Worm (Caenorhabditis elegans) whole organism, L1 larva: ENCODE measurements around the gene nhr-122.
"Not testable (repeated sequence)": the region's sequence is repeated elsewhere in the genome, so short reads cannot be mapped to it uniquely, and the experiment has no call there.

Experiments used
- Y116A8C.19 ChIP-seq: sonication (generic microtip); optimal IDR thresholded peaks from 2 replicates; lab custom pipeline; 2016; ENCODE audit warnings: missing compliant biosample characterization, missing genetic modification characterization, borderline replicate concordance
- aha-1 ChIP-seq: fragments of 150-350 bp; optimal IDR thresholded peaks from 2 replicates; lab custom pipeline; 2014; ENCODE audit warnings: missing biosample characterization, missing genetic modification characterization
- alr-1 ChIP-seq: fragments of 200-800 bp; sonication (Bioruptor generic); optimal IDR thresholded peaks from 2 replicates; lab custom pipeline; 2018; ENCODE audit warnings: borderline replicate concordance, mild to moderate bottlenecking, missing genetic modification characterization, missing compliant biosample characterization
- aly-2 ChIP-seq: fragments of 150-350 bp; optimal IDR thresholded peaks from 2 replicates; lab custom pipeline; 2014; ENCODE audit warnings: missing biosample characterization, missing genetic modification characterization
- ama-1 ChIP-seq: fragments of 150-350 bp; optimal IDR thresholded peaks from 2 replicates; lab custom pipeline; 2014
- blmp-1 ChIP-seq: fragments of 150-350 bp; optimal IDR thresholded peaks from 2 replicates; lab custom pipeline; 2014; ENCODE audit warnings: missing biosample characterization, missing genetic modification characterization
- ceh-8 ChIP-seq: fragments of 200-800 bp; sonication (Bioruptor generic); optimal IDR thresholded peaks from 2 replicates; lab custom pipeline; 2018; ENCODE audit warnings: mild to moderate bottlenecking, missing genetic modification characterization, moderate library complexity, missing compliant biosample characterization
- ceh-82 ChIP-seq, 3 experiments: fragments of 150-350 bp in 1 of 3; sonication (generic microtip) in 2 of 3; optimal IDR thresholded peaks; 2 replicates each; lab custom pipeline; 2014 to 2017; ENCODE audit warnings: missing biosample characterization in 3 of 3, missing genetic modification characterization in 3 of 3
- ceh-88 ChIP-seq: fragments of 200-800 bp; sonication (Bioruptor generic); IDR thresholded peaks from 2 replicates; pipeline ENCODE4 v1.3.6; 2022; ENCODE audit warnings: missing genetic modification characterization, missing compliant biosample characterization
- ceh-90 ChIP-seq: sonication (generic microtip); optimal IDR thresholded peaks from 2 replicates; lab custom pipeline; 2016; ENCODE audit warnings: missing genetic modification characterization, missing compliant biosample characterization
- dpl-1 ChIP-seq, 3 experiments: fragments of 150-350 bp in 2 of 3; sonication (generic microtip) in 1 of 3; optimal IDR thresholded peaks; 2 replicates each; lab custom pipeline; 2014 to 2017; ENCODE audit warnings: missing biosample characterization in 3 of 3, missing genetic modification characterization in 3 of 3, missing genetic modification reagents in 3 of 3
- efl-3 ChIP-seq: fragments of 200-800 bp; sonication (Bioruptor generic); optimal IDR thresholded peaks from 2 replicates; lab custom pipeline; 2018; ENCODE audit warnings: mild to moderate bottlenecking, missing genetic modification characterization, missing compliant biosample characterization
- egl-13 ChIP-seq: sonication (generic microtip); optimal IDR thresholded peaks from 2 replicates; lab custom pipeline; 2016; ENCODE audit warnings: missing genotype, missing genetic modification reagents, missing genetic modification characterization, missing compliant biosample characterization
- egl-27 ChIP-seq, 2 experiments: fragments of 150-350 bp in 1 of 2; sonication (generic microtip); optimal IDR thresholded peaks; 3 replicates each; lab custom pipeline; 2017 to 2018; ENCODE audit warnings: missing biosample characterization in 2 of 2, missing genetic modification characterization in 2 of 2, missing genetic modification reagents in 2 of 2
- elt-2 ChIP-seq: sonication (generic microtip); optimal IDR thresholded peaks from 2 replicates; lab custom pipeline; 2016; ENCODE audit warnings: missing genetic modification characterization, mild to moderate bottlenecking, inconsistent platforms, missing compliant biosample characterization, missing genetic modification reagents
- elt-3 ChIP-seq, 6 experiments: fragments of 150-350 bp in 1 of 6; sonication (generic microtip); optimal IDR thresholded peaks; 2 replicates each; lab custom pipeline; 2017 to 2018; ENCODE audit warnings: missing biosample characterization in 6 of 6, missing genetic modification characterization in 6 of 6, inconsistent platforms in 1 of 6
- fkh-10 ChIP-seq: sonication (generic microtip); optimal IDR thresholded peaks from 2 replicates; lab custom pipeline; 2017; ENCODE audit warnings: missing biosample characterization, missing genetic modification reagents, missing genetic modification characterization
- fos-1 ChIP-seq: fragments of 150-350 bp; optimal IDR thresholded peaks from 2 replicates; lab custom pipeline; 2014; ENCODE audit warnings: missing biosample characterization, missing genetic modification characterization
- grh-1 ChIP-seq: fragments of 200-800 bp; sonication (Bioruptor generic); IDR thresholded peaks from 2 replicates; pipeline ENCODE4 v1.3.6; 2022; ENCODE audit warnings: missing genetic modification reagents, missing genetic modification characterization, missing compliant biosample characterization
- hlh-4 ChIP-seq: sonication (generic microtip); optimal IDR thresholded peaks from 2 replicates; lab custom pipeline; 2016; ENCODE audit warnings: mild to moderate bottlenecking, missing genetic modification characterization, missing compliant biosample characterization
- lin-13 ChIP-seq: fragments of 150-350 bp; optimal IDR thresholded peaks from 2 replicates; lab custom pipeline; 2014; ENCODE audit warnings: missing biosample characterization, missing genetic modification reagents, missing genetic modification characterization
- lin-14 ChIP-seq: fragments of 200-800 bp; sonication (Bioruptor generic); optimal IDR thresholded peaks from 2 replicates; lab custom pipeline; 2018; ENCODE audit warnings: mild to moderate bottlenecking, missing genetic modification characterization, moderate library complexity, missing compliant biosample characterization
- mdl-1 ChIP-seq, 2 experiments: fragments of 150-350 bp; optimal IDR thresholded peaks; 2 replicates each; lab custom pipeline; 2014 to 2017; ENCODE audit warnings: missing biosample characterization in 2 of 2, missing genetic modification characterization in 2 of 2, inconsistent platforms in 1 of 2
- mef-2 ChIP-seq: fragments of 150-350 bp; optimal IDR thresholded peaks from 2 replicates; lab custom pipeline; 2014; ENCODE audit warnings: missing biosample characterization, missing genetic modification characterization
- mep-1 ChIP-seq: fragments of 150-350 bp; optimal IDR thresholded peaks from 2 replicates; lab custom pipeline; 2014; ENCODE audit warnings: missing biosample characterization, missing genetic modification characterization
- nhr-11 ChIP-seq: fragments of 150-350 bp; optimal IDR thresholded peaks from 2 replicates; lab custom pipeline; 2014; ENCODE audit warnings: missing biosample characterization, missing genetic modification characterization
- nhr-12 ChIP-seq: sonication (generic microtip); optimal IDR thresholded peaks from 2 replicates; lab custom pipeline; 2017; ENCODE audit warnings: missing biosample characterization, missing genetic modification characterization
- nhr-19 ChIP-seq: fragments of 200-800 bp; sonication (Bioruptor generic); conservative IDR thresholded peaks from 2 replicates; pipeline ENCODE4 v1.3.6; 2022; ENCODE audit warnings: missing genetic modification characterization, missing compliant biosample characterization
- nhr-237 ChIP-seq: fragments of 150-350 bp; optimal IDR thresholded peaks from 2 replicates; lab custom pipeline; 2014; ENCODE audit warnings: missing biosample characterization, missing genetic modification characterization
- nhr-47 ChIP-seq: sonication (generic microtip); optimal IDR thresholded peaks from 2 replicates; lab custom pipeline; 2016; ENCODE audit warnings: mild to moderate bottlenecking, missing genetic modification characterization, moderate library complexity, missing compliant biosample characterization
- nhr-77 ChIP-seq: fragments of 150-350 bp; optimal IDR thresholded peaks from 2 replicates; lab custom pipeline; 2014; ENCODE audit warnings: missing biosample characterization, missing genetic modification characterization
- nhr-84 ChIP-seq: sonication (generic microtip); optimal IDR thresholded peaks from 2 replicates; lab custom pipeline; 2017; ENCODE audit warnings: missing biosample characterization, missing genetic modification characterization
- nhr-85 ChIP-seq: sonication (generic microtip); peaks from one replicate; lab custom pipeline; 2016; ENCODE audit warnings: missing genetic modification characterization, inconsistent platforms, missing compliant biosample characterization
- nhr-90 ChIP-seq: sonication (generic microtip); optimal IDR thresholded peaks from 2 replicates; lab custom pipeline; 2016; ENCODE audit warnings: mild to moderate bottlenecking, missing genetic modification characterization, missing compliant biosample characterization; ENCODE audit not compliant: poor library complexity
- pag-3 ChIP-seq: sonication (generic microtip); optimal IDR thresholded peaks from 2 replicates; lab custom pipeline; 2017; ENCODE audit warnings: missing genetic modification characterization, mild to moderate bottlenecking, missing compliant biosample characterization, antibody characterized with exemption, borderline replicate concordance; ENCODE audit not compliant: insufficient read depth
- rnt-1 ChIP-seq: sonication (generic microtip); optimal IDR thresholded peaks from 2 replicates; lab custom pipeline; 2016; ENCODE audit warnings: mild to moderate bottlenecking, missing genetic modification characterization, moderate library complexity, missing compliant biosample characterization
- snpc-4 ChIP-seq: fragments of 150-350 bp; optimal IDR thresholded peaks from 2 replicates; lab custom pipeline; 2014; ENCODE audit warnings: missing biosample characterization, missing genetic modification characterization
- swsn-7 ChIP-seq: sonication (generic microtip); optimal IDR thresholded peaks from 2 replicates; lab custom pipeline; 2016; ENCODE audit warnings: missing genetic modification characterization, missing compliant biosample characterization
- tbx-2 ChIP-seq: sonication (generic microtip); optimal IDR thresholded peaks from 2 replicates; lab custom pipeline; 2016; ENCODE audit warnings: missing genetic modification characterization, missing compliant biosample characterization
- unc-130 ChIP-seq: fragments of 150-350 bp; optimal IDR thresholded peaks from 2 replicates; lab custom pipeline; 2017; ENCODE audit warnings: missing biosample characterization, missing genetic modification characterization, inconsistent platforms
- unc-30 ChIP-seq: sonication (generic microtip); optimal IDR thresholded peaks from 2 replicates; lab custom pipeline; 2017; ENCODE audit warnings: missing biosample characterization, missing genetic modification characterization
- unc-98 ChIP-seq: fragments of 200-800 bp; sonication (Bioruptor generic); IDR thresholded peaks from 2 replicates; pipeline ENCODE4 v1.3.6; 2022; ENCODE audit warnings: missing genetic modification characterization, missing compliant biosample characterization
- vab-15 ChIP-seq: sonication (generic microtip); optimal IDR thresholded peaks from 2 replicates; lab custom pipeline; 2017; ENCODE audit warnings: missing genotype, mild to moderate bottlenecking, missing genetic modification characterization, missing compliant biosample characterization
- xbp-1 ChIP-seq: sonication (generic microtip); optimal IDR thresholded peaks from 2 replicates; lab custom pipeline; 2016; ENCODE audit warnings: missing genetic modification characterization, missing compliant biosample characterization
- zag-1 ChIP-seq: fragments of 150-350 bp; optimal IDR thresholded peaks from 2 replicates; lab custom pipeline; 2014; ENCODE audit warnings: missing biosample characterization, missing genetic modification characterization
- ztf-4 ChIP-seq: fragments of 150-350 bp; optimal IDR thresholded peaks from 2 replicates; lab custom pipeline; 2014; ENCODE audit warnings: missing biosample characterization, missing genetic modification characterization

Gene nhr-122

ce11 chrIV:1637333-1637732 lies 23.6 kb downstream of the nhr-122 start:
- TF ChIP-seq nhr-85 (tag; lab: Kevin White, UChicago): peak; percentile 38
- TF ChIP-seq vab-15 (tag; lab: Kevin White, UChicago): no peak
- TF ChIP-seq, all 84 proteins: peak for 1

- not testable (repeated sequence) for TF ChIP-seq ama-1 (lab: Kevin White, UChicago); blmp-1; hlh-4 (tag; lab: Kevin White, UChicago)
Measured at ce11 chrIV:1645198-1645597, 31.5 kb downstream of the nhr-122 start, which contains the start of gene nhr-274. nhr-274 (minus strand) TSS chrIV:1645298.

DNA sequence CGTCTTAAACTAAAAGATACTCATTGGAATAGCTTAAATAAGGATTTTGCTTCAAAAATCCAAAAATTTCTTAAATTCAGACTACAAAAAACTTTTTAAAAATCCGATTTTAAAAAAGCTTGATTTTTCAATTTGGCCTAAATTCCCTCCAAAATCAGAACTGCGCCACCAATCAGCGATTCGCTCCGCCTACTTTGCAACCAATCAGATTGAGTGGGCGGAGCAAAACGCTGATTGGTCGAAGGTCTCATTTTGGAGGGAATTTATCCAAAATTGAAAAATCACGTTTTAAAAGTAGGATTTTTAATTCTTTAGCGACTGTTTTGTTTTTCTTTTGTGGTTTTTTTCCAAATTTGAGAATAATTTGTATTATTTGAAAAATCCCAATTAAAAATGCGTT lies 35.7 kb downstream of the nhr-122 start:
- TF ChIP-seq mdl-1 (tag; optimal IDR thresholded peaks at IDR 0.05; lab: Kevin White, UChicago) (no peak), ceh-88 (GFP tag; lab: Robert Waterston, UW) (no peak), nhr-47 (tag; lab: Kevin White, UChicago) (no peak), swsn-7 (no peak), Y116A8C.19 (tag; lab: Kevin White, UChicago) (no peak), fos-1 (tag; lab: Kevin White, UChicago) (no peak), unc-30 (tag; lab: Kevin White, UChicago) (no peak), mef-2 (tag; lab: Kevin White, UChicago) (no peak), nhr-84 (no peak), fkh-10 (GFP tag; lab: Kevin White, UChicago) (no peak), nhr-12 (tag; lab: Kevin White, UChicago) (no peak), ama-1 (lab: Kevin White, UChicago) (no peak), grh-1 (GFP tag; lab: Robert Waterston, UW) (no peak), pag-3 (tag; lab: Kevin White, UChicago) (no peak), egl-13 (no peak)

DNA sequence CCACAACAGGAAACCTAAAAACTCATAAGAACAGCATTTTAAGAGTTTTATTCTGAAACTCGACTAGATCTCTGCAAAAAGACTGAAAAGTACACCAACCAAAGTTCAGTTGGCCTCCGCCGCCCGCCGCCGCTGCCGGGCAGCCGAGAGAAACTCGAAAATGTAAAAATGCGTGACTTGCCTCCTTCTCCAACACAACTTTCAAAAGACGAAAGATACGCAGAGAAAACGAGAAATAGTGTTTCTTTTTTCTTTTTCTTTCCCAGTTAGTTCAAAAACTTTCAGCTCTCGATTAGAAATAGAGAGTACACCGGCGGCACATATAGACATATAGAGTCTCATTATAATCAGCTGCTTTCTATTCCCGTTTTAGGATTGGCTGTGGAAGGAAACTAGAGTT lies 36.1 kb downstream of the nhr-122 start:
- no peak for TF ChIP-seq unc-98 (GFP tag; lab: Robert Waterston, UW)
- no peak for TF ChIP-seq egl-27 (tag; optimal IDR thresholded peaks at IDR 0.05; lab: Kevin White, UChicago)
- no peak for TF ChIP-seq alr-1
- TF ChIP-seq unc-130 (tag; lab: Kevin White, UChicago): no peak
- TF ChIP-seq ceh-8 (GFP tag; lab: Kevin White, UChicago): no peak
- no peak for TF ChIP-seq nhr-237
- TF ChIP-seq ceh-90 (tag; lab: Kevin White, UChicago): no peak
- TF ChIP-seq ama-1 (lab: Kevin White, UChicago): no peak
- TF ChIP-seq zag-1 (tag; lab: Kevin White, UChicago): no peak
- TF ChIP-seq nhr-77 (tag; lab: Kevin White, UChicago): no peak
- TF ChIP-seq hlh-4 (tag; lab: Kevin White, UChicago): no peak
- TF ChIP-seq fos-1 (tag; lab: Kevin White, UChicago): no peak
- no peak for TF ChIP-seq nhr-90
- TF ChIP-seq lin-14 (GFP tag; lab: Kevin White, UChicago): peak; percentile 68
- TF ChIP-seq aha-1 (tag; lab: Kevin White, UChicago): no peak
- no peak for TF ChIP-seq nhr-11 (tag; lab: Kevin White, UChicago)
- no peak for TF ChIP-seq ztf-4 (tag; lab: Kevin White, UChicago)
- no peak for TF ChIP-seq egl-13
- no peak for TF ChIP-seq nhr-12 (tag; lab: Kevin White, UChicago)
- TF ChIP-seq snpc-4 (tag; lab: Kevin White, UChicago): no peak
- TF ChIP-seq aly-2: no peak
- TF ChIP-seq nhr-19 (GFP tag; lab: Robert Waterston, UW): 0 out of 2 replicates have a peak, but pooled peaks have one; percentile 9
- no peak for TF ChIP-seq nhr-85 (tag; lab: Kevin White, UChicago)
- TF ChIP-seq dpl-1 (GFP tag; optimal IDR thresholded peaks at IDR 0.05; lab: Kevin White, UChicago): peak in 1 of 3 experiments; percentile 25
- TF ChIP-seq ceh-82 (tag; optimal IDR thresholded peaks at IDR 0.05; lab: Kevin White, UChicago): peak in 1 of 3 experiments; percentile 65
- peak; percentile 24 for TF ChIP-seq elt-2 (tag; lab: Kevin White, UChicago)
- no peak for TF ChIP-seq rnt-1 (tag; lab: Kevin White, UChicago)
- peak; percentile 56 for TF ChIP-seq blmp-1
- peak; percentile 16 for TF ChIP-seq mep-1 (tag; lab: Kevin White, UChicago)
- TF ChIP-seq xbp-1 (tag; lab: Kevin White, UChicago): no peak
- TF ChIP-seq lin-13 (GFP tag; lab: Kevin White, UChicago): no peak
- no peak for TF ChIP-seq elt-3 (tag; optimal IDR thresholded peaks at IDR 0.05; lab: Kevin White, UChicago)
- no peak for TF ChIP-seq tbx-2 (tag; lab: Kevin White, UChicago)
- no peak for TF ChIP-seq pag-3 (tag; lab: Kevin White, UChicago)
- TF ChIP-seq efl-3 (GFP tag; lab: Kevin White, UChicago): no peak
